Worm (Caenorhabditis elegans) whole organism, L2 larva: Measurements from ENCODE around the gene srj-4.

ENCODE experiments used
- aly-2 ChIP-seq: fragments of 150-350 bp; optimal IDR thresholded peaks from 2 replicates; lab custom pipeline; 2014; ENCODE audit warnings: missing biosample characterization, missing genetic modification characterization
- snpc-4 ChIP-seq: fragments of 150-350 bp; optimal IDR thresholded peaks from 2 replicates; lab custom pipeline; 2014; ENCODE audit warnings: missing biosample characterization, missing genetic modification characterization
- ztf-11 ChIP-seq: sonication (generic microtip); optimal IDR thresholded peaks from 2 replicates; lab custom pipeline; 2017; ENCODE audit warnings: missing biosample characterization, missing genetic modification characterization

DNA sequence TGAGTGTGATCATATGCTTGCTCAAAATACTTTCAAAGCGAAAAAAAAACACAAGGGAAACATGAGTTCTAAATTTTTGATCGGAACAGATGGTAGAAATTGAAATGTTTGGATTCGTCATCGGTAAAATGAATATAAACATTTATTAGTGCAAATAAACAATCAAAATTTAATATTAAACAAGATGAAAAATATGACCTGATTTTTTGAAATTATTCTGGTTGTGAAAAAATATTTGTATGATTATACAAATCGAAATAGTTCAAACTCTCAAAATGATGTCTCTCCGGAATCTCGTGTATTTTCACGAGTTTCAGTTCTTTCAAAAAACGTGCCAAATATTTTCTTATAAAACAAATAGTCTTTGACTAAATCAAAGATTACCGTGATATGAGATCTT is 42.6 kb upstream of the srj-4 start, which contains the start of gene C13C4.7:
- TF ChIP-seq snpc-4 (tag; lab: Kevin White, UChicago) (no peak), ztf-11 (no peak), aly-2 (no peak)
